Worm (Caenorhabditis elegans) whole organism, L1 larva: ENCODE results near the gene T05G5.4.

Source experiments
- ces-1 ChIP-seq: fragments of 150-350 bp; optimal IDR thresholded peaks from 2 replicates; lab custom pipeline; 2014; ENCODE audit warnings: missing biosample characterization, missing genetic modification reagents, missing genetic modification characterization
- fos-1 ChIP-seq: fragments of 150-350 bp; optimal IDR thresholded peaks from 2 replicates; lab custom pipeline; 2014; ENCODE audit warnings: missing biosample characterization, missing genetic modification characterization
- lin-39 ChIP-seq: fragments of 150-350 bp; optimal IDR thresholded peaks from 2 replicates; lab custom pipeline; 2014; ENCODE audit warnings: missing biosample characterization, missing genetic modification reagents, missing genetic modification characterization
- lsy-2 ChIP-seq, 2 experiments: fragments of 150-350 bp; optimal IDR thresholded peaks; 2 replicates each; lab custom pipeline; 2014; ENCODE audit warnings: missing biosample characterization in 2 of 2, missing genetic modification characterization in 2 of 2
- mdl-1 ChIP-seq, 2 experiments: fragments of 150-350 bp; optimal IDR thresholded peaks; 2 replicates each; lab custom pipeline; 2014 to 2017; ENCODE audit warnings: missing biosample characterization in 2 of 2, missing genetic modification characterization in 2 of 2, inconsistent platforms in 1 of 2
- mep-1 ChIP-seq: fragments of 150-350 bp; optimal IDR thresholded peaks from 2 replicates; lab custom pipeline; 2014; ENCODE audit warnings: missing biosample characterization, missing genetic modification characterization
- nhr-11 ChIP-seq: fragments of 150-350 bp; optimal IDR thresholded peaks from 2 replicates; lab custom pipeline; 2014; ENCODE audit warnings: missing biosample characterization, missing genetic modification characterization
- nhr-237 ChIP-seq: fragments of 150-350 bp; optimal IDR thresholded peaks from 2 replicates; lab custom pipeline; 2014; ENCODE audit warnings: missing biosample characterization, missing genetic modification characterization
- skn-1 ChIP-seq: fragments of 150-350 bp; optimal IDR thresholded peaks from 2 replicates; lab custom pipeline; 2014; ENCODE audit warnings: missing biosample characterization, missing genetic modification characterization
- sup-37 ChIP-seq: fragments of 200-800 bp; sonication (Bioruptor generic); optimal IDR thresholded peaks from 2 replicates; lab custom pipeline; 2018; ENCODE audit warnings: mild to moderate bottlenecking, missing genetic modification characterization, missing compliant biosample characterization
- zag-1 ChIP-seq: fragments of 150-350 bp; optimal IDR thresholded peaks from 2 replicates; lab custom pipeline; 2014; ENCODE audit warnings: missing biosample characterization, missing genetic modification characterization

ce11 chrIII:9789083-9789482, 40.3 kb downstream of the T05G5.4 start:
- TF ChIP-seq sup-37 (GFP tag; lab: Kevin White, UChicago), result no peak
- TF ChIP-seq mdl-1 (tag; optimal IDR thresholded peaks at IDR 0.05; lab: Kevin White, UChicago), result no peak
- no peak for TF ChIP-seq fos-1 (tag; lab: Kevin White, UChicago)
- TF ChIP-seq lsy-2 (tag; optimal IDR thresholded peaks at IDR 0.05; lab: Kevin White, UChicago), result no peak
- TF ChIP-seq lin-39 (tag; lab: Kevin White, UChicago), result no peak
- TF ChIP-seq ces-1 (GFP tag; lab: Kevin White, UChicago), result no peak
- no peak for TF ChIP-seq nhr-237 (tag; lab: Kevin White, UChicago)
- TF ChIP-seq nhr-11 (tag; lab: Kevin White, UChicago), result no peak
- no peak for TF ChIP-seq skn-1 (tag; lab: Kevin White, UChicago)
- TF ChIP-seq zag-1, result no peak
- TF ChIP-seq mep-1 (tag; lab: Kevin White, UChicago), result no peak
